Worm (Caenorhabditis elegans): Measurements from ENCODE around the gene gtsf-1.

Gene gtsf-1

ce11 chrIV:16898205-16898604 lies 32.6 kb downstream of the gtsf-1 start:
- TF ChIP-seq efl-3 (GFP tag; optimal IDR thresholded peaks at IDR 0.05) (no peak), ztf-4 (tag; optimal IDR thresholded peaks at IDR 0.05) (no peak), nhr-28 (tag; optimal IDR thresholded peaks at IDR 0.05) (no peak), ceh-63 (GFP tag; optimal IDR thresholded peaks at IDR 0.05) (no peak), alr-1 (tag; optimal IDR thresholded peaks at IDR 0.05; ENCODE audit: borderline replicate concordance) (no peak), fos-1 (tag; optimal IDR thresholded peaks at IDR 0.05) (no peak), nhr-77 (tag; optimal IDR thresholded peaks at IDR 0.05) (no peak), isw-1 (GFP tag; IDR thresholded peaks at IDR 0.05) (no peak), ets-5 (GFP tag; IDR thresholded peaks at IDR 0.05) (no peak), unc-86 (tag; optimal IDR thresholded peaks at IDR 0.05) (no peak), fkh-10 (GFP tag; optimal IDR thresholded peaks at IDR 0.05) (no peak)

- TF ChIP-seq nhr-47 (tag; optimal IDR thresholded peaks at IDR 0.05) (no peak), fkh-8 (tag; optimal IDR thresholded peaks at IDR 0.05) (no peak), unc-62 (GFP tag; optimal IDR thresholded peaks at IDR 0.05) (no peak), aly-2 (tag; optimal IDR thresholded peaks at IDR 0.05) (no peak), F16B12.6 (tag; optimal IDR thresholded peaks at IDR 0.05) (no peak), efl-1 (optimal IDR thresholded peaks at IDR 0.05) (no peak), efl-1 (GFP tag; optimal IDR thresholded peaks at IDR 0.05 in 1 of 2) (no peak), egl-27 (tag; optimal IDR thresholded peaks at IDR 0.05) (no peak), fkh-4 (tag; optimal IDR thresholded peaks at IDR 0.05; ENCODE audit: borderline replicate concordance) (no peak), lin-15B (tag; optimal IDR thresholded peaks at IDR 0.05) (no peak), unc-130 (tag; optimal IDR thresholded peaks at IDR 0.05) (no peak), lin-39 (tag; optimal IDR thresholded peaks at IDR 0.05) (no peak), nhr-85 (tag) (no peak), lir-3 (tag; optimal IDR thresholded peaks at IDR 0.05; ENCODE audit: poor library complexity) (no peak), snpc-4 (tag; optimal IDR thresholded peaks at IDR 0.05) (no peak), dpl-1 (GFP tag; optimal IDR thresholded peaks at IDR 0.05) (no peak), ets-5 (GFP tag; IDR thresholded peaks at IDR 0.05) (no peak), isw-1 (GFP tag; IDR thresholded peaks at IDR 0.05) (no peak), mep-1 (tag; optimal IDR thresholded peaks at IDR 0.05) (no peak), fos-1 (tag; optimal IDR thresholded peaks at IDR 0.05) (no peak)
Measured at ce11 chrIV:16915751-16916150, 50.1 kb downstream of the gtsf-1 start, which contains the start of gene Y116A8C.3. Gene Y116A8C.3, plus strand, starts transcription at chrIV:16916051.
